Fruit fly (Drosophila melanogaster) whole organism, embryonic: ENCODE data around the gene CG42449.

ENCODE experiments used
- Blimp-1 ChIP-seq: fragments of 200-800 bp; sonication (Bioruptor generic); optimal IDR thresholded peaks from 3 replicates; lab custom pipeline; 2018; ENCODE audit warnings: missing biosample characterization, missing genetic modification characterization, mild to moderate bottlenecking, moderate library complexity, missing genetic modification reagents
- CG10209 ChIP-seq: fragments of 200-800 bp; sonication (Bioruptor generic); optimal IDR thresholded peaks from 3 replicates; lab custom pipeline; 2017; ENCODE audit warnings: missing biosample characterization, mild to moderate bottlenecking, missing genetic modification characterization, missing genetic modification reagents
- CG10321 ChIP-seq: fragments of 200-800 bp; sonication (Bioruptor generic); IDR thresholded peaks from 2 replicates; pipeline ENCODE4 v1.3.6; 2022; ENCODE audit warnings: missing biosample characterization, missing genetic modification characterization
- CG10979 ChIP-seq: fragments of 200-800 bp; sonication (Bioruptor generic); optimal IDR thresholded peaks from 2 replicates; lab custom pipeline; 2018; ENCODE audit warnings: missing biosample characterization, mild to moderate bottlenecking, missing genetic modification characterization, moderate library complexity
- CG11456 ChIP-seq: fragments of 200-800 bp; sonication (Bioruptor generic); IDR thresholded peaks from 3 replicates; pipeline ENCODE4 v1.3.6; 2022; ENCODE audit warnings: missing biosample characterization, missing genetic modification characterization
- CG12769 ChIP-seq: fragments of 200-800 bp; sonication (Bioruptor generic); optimal IDR thresholded peaks from 2 replicates; lab custom pipeline; 2019; ENCODE audit warnings: missing biosample characterization, mild to moderate bottlenecking, missing genetic modification characterization, moderate library complexity
- CG12942 ChIP-seq: fragments of 200-800 bp; sonication (Bioruptor generic); optimal IDR thresholded peaks from 3 replicates; lab custom pipeline; 2016; ENCODE audit warnings: missing biosample characterization, missing genetic modification characterization
- CG1602 ChIP-seq: fragments of 200-800 bp; sonication (Bioruptor generic); optimal IDR thresholded peaks from 3 replicates; lab custom pipeline; 2016; ENCODE audit warnings: missing biosample characterization, missing genetic modification characterization
- CG1603 ChIP-seq: fragments of 200-800 bp; sonication (Bioruptor generic); optimal IDR thresholded peaks from 2 replicates; lab custom pipeline; 2019; ENCODE audit warnings: missing biosample characterization, mild to moderate bottlenecking, missing genetic modification characterization, moderate library complexity
- CG17612 ChIP-seq: fragments of 200-800 bp; sonication (Bioruptor generic); IDR thresholded peaks from 2 replicates; pipeline ENCODE4 v1.3.6; 2022; ENCODE audit warnings: missing biosample characterization, missing genetic modification characterization
- CG2120 ChIP-seq: fragments of 200-800 bp; sonication (Bioruptor generic); optimal IDR thresholded peaks from 3 replicates; lab custom pipeline; 2016; ENCODE audit warnings: missing biosample characterization, missing genetic modification characterization
- CG2129 ChIP-seq: fragments of 200-800 bp; sonication (Bioruptor generic); IDR thresholded peaks from 2 replicates; pipeline ENCODE4 v1.3.6; 2022; ENCODE audit warnings: missing biosample characterization, missing genetic modification characterization; ENCODE audit not compliant: partially characterized antibody
- CG31224 ChIP-seq: fragments of 200-800 bp; sonication (Bioruptor generic); IDR thresholded peaks from 2 replicates; pipeline ENCODE4 v1.3.6; 2022; ENCODE audit warnings: missing biosample characterization, missing genetic modification characterization
- CG33213 ChIP-seq: fragments of 200-800 bp; sonication (Bioruptor generic); optimal IDR thresholded peaks from 3 replicates; lab custom pipeline; 2016; ENCODE audit warnings: missing biosample characterization, missing genetic modification characterization
- CG42726 ChIP-seq: fragments of 200-800 bp; sonication (Bioruptor generic); IDR thresholded peaks from 2 replicates; pipeline ENCODE4 v1.3.6; 2022; ENCODE audit warnings: missing biosample characterization, missing genetic modification characterization; ENCODE audit not compliant: partially characterized antibody
- CG4282 ChIP-seq: fragments of 200-800 bp; sonication (Bioruptor generic); optimal IDR thresholded peaks from 2 replicates; lab custom pipeline; 2016; ENCODE audit warnings: missing biosample characterization, missing genetic modification characterization
- CG7928 ChIP-seq: fragments of 200-800 bp; sonication (Bioruptor generic); optimal IDR thresholded peaks from 2 replicates; lab custom pipeline; 2017; ENCODE audit warnings: missing biosample characterization, mild to moderate bottlenecking, missing genetic modification characterization
- CG8281 ChIP-seq: fragments of 200-800 bp; sonication (Bioruptor generic); optimal IDR thresholded peaks from 2 replicates; lab custom pipeline; 2018; ENCODE audit warnings: missing biosample characterization, mild to moderate bottlenecking, missing genetic modification characterization, moderate library complexity
- CG8478 ChIP-seq: fragments of >200 bp; optimal IDR thresholded peaks from 2 replicates; lab custom pipeline; 2018
- CG8765 ChIP-seq: fragments of 200-800 bp; sonication (Bioruptor generic); IDR thresholded peaks from 2 replicates; pipeline ENCODE4 v1.3.6; 2022; ENCODE audit warnings: missing biosample characterization, missing genetic modification characterization
- CG9215 ChIP-seq: fragments of 200-800 bp; sonication (Bioruptor generic); IDR thresholded peaks from 2 replicates; pipeline ENCODE4 v1.3.6; 2022; ENCODE audit warnings: missing biosample characterization, missing genetic modification characterization
- CHES-1-like ChIP-seq: fragments of 200-800 bp; sonication (Bioruptor generic); optimal IDR thresholded peaks from 2 replicates; lab custom pipeline; 2016; ENCODE audit warnings: missing biosample characterization, missing genetic modification characterization
- D19B ChIP-seq: fragments of 200-800 bp; sonication (Bioruptor generic); optimal IDR thresholded peaks from 2 replicates; lab custom pipeline; 2017; ENCODE audit warnings: missing biosample characterization, mild to moderate bottlenecking, missing genetic modification characterization
- E2f2 ChIP-seq: fragments of 200-800 bp; sonication (Bioruptor generic); IDR thresholded peaks from 2 replicates; pipeline ENCODE4 v1.3.6; 2022; ENCODE audit warnings: missing biosample characterization, missing genetic modification characterization
- ERR ChIP-seq: fragments of 200-800 bp; sonication (Bioruptor generic); optimal IDR thresholded peaks from 2 replicates; lab custom pipeline; 2016; ENCODE audit warnings: missing biosample characterization, missing genetic modification characterization
- Fer1 ChIP-seq: fragments of 200-800 bp; sonication (Bioruptor generic); optimal IDR thresholded peaks from 2 replicates; lab custom pipeline; 2017; ENCODE audit warnings: missing biosample characterization, mild to moderate bottlenecking, missing genetic modification characterization
- HLH54F ChIP-seq: fragments of 200-800 bp; sonication (Bioruptor generic); optimal IDR thresholded peaks from 3 replicates; lab custom pipeline; 2016; ENCODE audit warnings: missing biosample characterization, missing genetic modification characterization
- HmgZ ChIP-seq: fragments of 200-800 bp; sonication (Bioruptor generic); optimal IDR thresholded peaks from 2 replicates; lab custom pipeline; 2018; ENCODE audit warnings: missing biosample characterization, mild to moderate bottlenecking, missing genetic modification characterization
- Lpt ChIP-seq: fragments of >200 bp; optimal IDR thresholded peaks from 2 replicates; lab custom pipeline; 2018; ENCODE audit warnings: missing biosample characterization, missing genetic modification characterization
- Mrtf ChIP-seq: fragments of 200-800 bp; sonication (Bioruptor generic); IDR thresholded peaks from 3 replicates; pipeline ENCODE4 v1.3.6; 2022; ENCODE audit warnings: missing biosample characterization, missing genetic modification characterization
- NC2β ChIP-seq: fragments of 200-800 bp; sonication (Bioruptor generic); optimal IDR thresholded peaks from 2 replicates; lab custom pipeline; 2016; ENCODE audit warnings: missing biosample characterization, missing genetic modification characterization
- abd-A ChIP-seq: fragments of 200-800 bp; sonication (Bioruptor generic); optimal IDR thresholded peaks from 3 replicates; lab custom pipeline; 2019; ENCODE audit warnings: missing biosample characterization, mild to moderate bottlenecking, missing genetic modification characterization, moderate library complexity
- al ChIP-seq: fragments of 200-800 bp; sonication (Bioruptor generic); IDR thresholded peaks from 2 replicates; pipeline ENCODE4 v1.3.6; 2022; ENCODE audit warnings: missing biosample characterization, missing genetic modification characterization
- ash1 ChIP-seq: fragments of 200-800 bp; sonication (Bioruptor generic); optimal IDR thresholded peaks from 2 replicates; lab custom pipeline; 2018; ENCODE audit warnings: missing biosample characterization, mild to moderate bottlenecking, missing genetic modification characterization
- cwo ChIP-seq: fragments of 200-800 bp; sonication (Bioruptor generic); optimal IDR thresholded peaks from 3 replicates; lab custom pipeline; 2017; ENCODE audit warnings: missing biosample characterization, missing genetic modification characterization, mild to moderate bottlenecking, moderate library complexity, missing genetic modification reagents
- dimm ChIP-seq: fragments of 200-800 bp; sonication (Bioruptor generic); IDR thresholded peaks from 2 replicates; pipeline ENCODE4 v1.3.6; 2022; ENCODE audit warnings: missing biosample characterization, missing genetic modification characterization
- dmrt99B ChIP-seq: fragments of 200-800 bp; sonication (Bioruptor generic); optimal IDR thresholded peaks from 2 replicates; lab custom pipeline; 2018; ENCODE audit warnings: missing biosample characterization, mild to moderate bottlenecking, missing genetic modification characterization, moderate library complexity
- fru ChIP-seq: fragments of >200 bp; optimal IDR thresholded peaks from 2 replicates; lab custom pipeline; 2017
- ftz-f1 ChIP-seq: fragments of 200-800 bp; sonication (Bioruptor generic); optimal IDR thresholded peaks from 2 replicates; lab custom pipeline; 2016; ENCODE audit warnings: missing biosample characterization, missing genetic modification characterization
- gfzf ChIP-seq: fragments of 200-800 bp; sonication (Bioruptor generic); optimal IDR thresholded peaks from 2 replicates; lab custom pipeline; 2016; ENCODE audit warnings: missing biosample characterization, mild to moderate bottlenecking, missing genetic modification characterization, moderate library complexity
- gsb-n ChIP-seq: fragments of 200-800 bp; sonication (Bioruptor generic); optimal IDR thresholded peaks from 3 replicates; lab custom pipeline; 2018; ENCODE audit warnings: missing biosample characterization, mild to moderate bottlenecking, missing genetic modification characterization
- hkb ChIP-seq, 2 experiments: fragments of 200-800 bp in 1 of 2; fragments of >200 bp in 1 of 2; sonication (Bioruptor generic) in 1 of 2; IDR thresholded peaks in 1 of 2; optimal IDR thresholded peaks in 1 of 2; 2 replicates each; pipeline versions ENCODE4 v1.3.6 to Lab custom; 2017 to 2022; ENCODE audit warnings: missing biosample characterization in 1 of 2, missing genetic modification characterization in 1 of 2
- lilli ChIP-seq: fragments of 200-800 bp; sonication (Bioruptor generic); optimal IDR thresholded peaks from 3 replicates; lab custom pipeline; 2016; ENCODE audit warnings: missing biosample characterization, missing genetic modification characterization
- lov ChIP-seq, 2 experiments: fragments of 200-800 bp in 1 of 2; fragments of >200 bp in 1 of 2; sonication (Bioruptor generic) in 1 of 2; IDR thresholded peaks in 1 of 2; optimal IDR thresholded peaks in 1 of 2; 2 replicates in 1 of 2; 3 replicates in 1 of 2; pipeline versions ENCODE4 v1.3.6 to Lab custom; 2017 to 2022; ENCODE audit warnings: missing biosample characterization in 1 of 2, missing genetic modification characterization in 1 of 2
- mld ChIP-seq: fragments of 200-800 bp; sonication (Bioruptor generic); IDR thresholded peaks from 3 replicates; pipeline ENCODE4 v1.3.6; 2022; ENCODE audit warnings: missing biosample characterization, missing genetic modification characterization; ENCODE audit not compliant: partially characterized antibody
- p53 ChIP-seq: fragments of 200-800 bp; sonication (Bioruptor generic); optimal IDR thresholded peaks from 2 replicates; lab custom pipeline; 2016; ENCODE audit warnings: missing biosample characterization, missing genetic modification characterization
- salm ChIP-seq: fragments of 200-800 bp; sonication (Bioruptor generic); optimal IDR thresholded peaks from 2 replicates; lab custom pipeline; 2018; ENCODE audit warnings: missing biosample characterization, mild to moderate bottlenecking, missing genetic modification characterization
- slp2 ChIP-seq: fragments of 200-800 bp; sonication (Bioruptor generic); optimal IDR thresholded peaks from 2 replicates; lab custom pipeline; 2016; ENCODE audit warnings: missing biosample characterization, missing genetic modification characterization
- sob ChIP-seq: fragments of 200-800 bp; sonication (Bioruptor generic); IDR thresholded peaks from 2 replicates; pipeline ENCODE4 v1.3.6; 2022; ENCODE audit warnings: missing biosample characterization, missing genetic modification characterization
- unc-4 ChIP-seq: fragments of 200-800 bp; sonication (Bioruptor generic); IDR thresholded peaks from 2 replicates; pipeline ENCODE4 v1.3.6; 2022; ENCODE audit warnings: missing biosample characterization, missing genetic modification characterization; ENCODE audit not compliant: partially characterized antibody

Gene CG42449

dm6 chrX:5638588-5638987 lies 44.5 kb upstream of the CG42449 start (continued):
- TF ChIP-seq dmrt99B (peak; percentile 51), lilli (peak; percentile 63), abd-A (tag; lab: Kevin White, UChicago) (peak; percentile 49), CG42726 (GFP tag; lab: Robert Waterston, UW) (no peak), CG33213 (GFP tag; lab: Kevin White, UChicago) (no peak), CG31224 (GFP tag; lab: Robert Waterston, UW) (peak; percentile 26; the same call in 1 of the 2 replicates), CG10979 (tag; lab: Kevin White, UChicago) (peak; percentile 47), CG2120 (GFP tag; lab: Kevin White, UChicago) (peak; percentile 68), CG17612 (GFP tag; lab: Robert Waterston, UW) (no peak), CG10209 (peak; percentile 20), sob (GFP tag; lab: Robert Waterston, UW) (peak; percentile 59; the same call in 1 of the 2 replicates), CG10321 (GFP tag; lab: Robert Waterston, UW) (no peak), CG9215 (GFP tag; lab: Robert Waterston, UW) (peak; percentile 50; the same call in 1 of the 2 replicates), NC2β (GFP tag; lab: Kevin White, UChicago) (peak; percentile 22), CG7928 (GFP tag; lab: Kevin White, UChicago) (no peak), Mrtf (peak; percentile 69), ash1 (no peak), CG4282 (GFP tag; lab: Kevin White, UChicago) (no peak), Lpt (GFP tag; lab: Kevin White, UChicago) (no peak), cwo (GFP tag; lab: Kevin White, UChicago) (peak; percentile 34), p53 (GFP tag; lab: Kevin White, UChicago) (no peak), CG1602 (peak; percentile 30), ERR (GFP tag; lab: Kevin White, UChicago) (peak; percentile 47), Fer1 (peak; percentile 83), E2f2 (GFP tag; lab: Robert Waterston, UW) (peak; percentile 20; the same call in 1 of the 2 replicates), CG11456 (GFP tag; lab: Robert Waterston, UW) (peak; percentile 73), mld (GFP tag; lab: Robert Waterston, UW) (no peak), salm (tag; lab: Kevin White, UChicago) (peak; percentile 12), CG1603 (peak; percentile 60), D19B (no peak), dimm (GFP tag; lab: Robert Waterston, UW) (0 out of 2 replicates have a peak, but pooled peaks have one; percentile 3), fru (no peak), ftz-f1 (GFP tag; lab: Kevin White, UChicago) (no peak), gsb-n (tag; lab: Kevin White, UChicago) (no peak), lov (optimal IDR thresholded peaks at IDR 0.05; lab: Kevin White, UChicago) (no peak), lov (GFP tag; IDR thresholded peaks at IDR 0.05; lab: Robert Waterston, UW) (0 out of 3 replicates have a peak, but pooled peaks have one; percentile 28), unc-4 (GFP tag; lab: Robert Waterston, UW) (no peak), CHES-1-like (GFP tag; lab: Kevin White, UChicago) (peak; percentile 25), CG8478 (lab: Kevin White, UChicago) (no peak), CG12942 (GFP tag; lab: Kevin White, UChicago) (no peak), CG12769 (no peak), gfzf (GFP tag; lab: Kevin White, UChicago) (no peak), slp2 (GFP tag; lab: Kevin White, UChicago) (peak; percentile 5), CG8765 (GFP tag; lab: Robert Waterston, UW) (peak; percentile 60), HmgZ (tag; lab: Kevin White, UChicago) (peak; percentile 36), al (GFP tag; lab: Robert Waterston, UW) (no peak), HLH54F (GFP tag; lab: Kevin White, UChicago) (peak; percentile 23), Blimp-1 (GFP tag; lab: Kevin White, UChicago) (no peak), hkb (optimal IDR thresholded peaks at IDR 0.05; lab: Kevin White, UChicago) (no peak), hkb (GFP tag; IDR thresholded peaks at IDR 0.05; lab: Robert Waterston, UW) (peak; percentile 69), CG8281 (tag; lab: Kevin White, UChicago) (no peak), CG2129 (GFP tag; lab: Robert Waterston, UW) (no peak)
